Fruit fly (Drosophila melanogaster): ENCODE measurements around the gene ems.

The ems gene

DNA sequence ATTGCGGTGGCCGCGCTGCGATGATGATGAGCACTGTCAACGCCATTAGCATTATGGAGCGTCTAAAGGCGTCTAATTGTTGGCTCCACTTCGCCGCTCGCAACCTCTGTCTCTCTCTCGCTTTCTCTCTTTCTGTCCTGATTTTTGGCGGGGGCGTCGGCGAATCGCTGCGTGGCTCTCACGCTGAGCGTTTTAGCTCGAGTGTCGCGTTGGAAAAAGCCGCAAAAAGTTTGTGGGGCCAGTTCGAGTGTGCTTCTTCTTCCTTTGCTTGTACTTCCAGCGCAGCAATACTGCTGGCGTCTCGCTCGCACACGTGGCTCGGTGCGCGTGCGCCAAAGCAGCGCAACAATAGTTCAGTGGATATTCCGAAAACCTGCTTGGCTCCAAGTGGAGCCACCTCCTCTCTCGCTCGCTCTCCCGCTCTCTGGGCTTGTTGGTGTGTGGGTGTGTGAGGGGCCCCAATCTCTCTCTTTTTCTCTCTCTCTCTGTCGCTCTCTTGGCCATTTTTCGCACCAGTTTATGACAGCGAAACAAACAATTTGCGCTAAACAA, 26.7 kb upstream of the ems start, which contains the start of gene E5 (continued):
- TF ChIP-seq CG18011 (GFP tag; optimal IDR thresholded peaks at IDR 0.05) (no peak), Ravus (GFP tag; IDR thresholded peaks at IDR 0.05) (no peak), lab (GFP tag; optimal IDR thresholded peaks at IDR 0.05) (no peak), disco-r (GFP tag; optimal IDR thresholded peaks at IDR 0.05) (no peak), CG12942 (GFP tag; optimal IDR thresholded peaks at IDR 0.05) (no peak), CG4360 (GFP tag; IDR thresholded peaks at IDR 0.05) (no peak), Dad (GFP tag; optimal IDR thresholded peaks at IDR 0.05) (no peak), CG15696 (tag; optimal IDR thresholded peaks at IDR 0.05) (no peak), tgo (GFP tag; IDR thresholded peaks at IDR 0.05) (no peak), tx (GFP tag; optimal IDR thresholded peaks at IDR 0.05) (no peak), Nf-YC (tag; optimal IDR thresholded peaks at IDR 0.05) (peak; percentile 99), bsh (GFP tag; optimal IDR thresholded peaks at IDR 0.05) (no peak), hth (optimal IDR thresholded peaks at IDR 0.05) (no peak), H2.0 (GFP tag; IDR thresholded peaks at IDR 0.05) (no peak), insv (GFP tag; optimal IDR thresholded peaks at IDR 0.05) (no peak), CG2889 (GFP tag; IDR thresholded peaks at IDR 0.05) (no peak), Ets97D (GFP tag; optimal IDR thresholded peaks at IDR 0.05) (no peak), Camta (GFP tag; optimal IDR thresholded peaks at IDR 0.05) (no peak), Dll (GFP tag; IDR thresholded peaks at IDR 0.05; ENCODE audit: partially characterized antibody) (0 out of 4 replicates have a peak, but pooled peaks have one; percentile 24), CG17829 (tag; optimal IDR thresholded peaks at IDR 0.05) (no peak), CG18262 (tag; optimal IDR thresholded peaks at IDR 0.05) (no peak), ssp (GFP tag; IDR thresholded peaks at IDR 0.05) (no peak), Gsc (GFP tag; IDR thresholded peaks at IDR 0.05) (no peak), CG8290 (GFP tag; optimal IDR thresholded peaks at IDR 0.05) (no peak), CG8290 (tag; optimal IDR thresholded peaks at IDR 0.05) (no peak), Taf1 (GFP tag; IDR thresholded peaks at IDR 0.05) (no peak), CG31224 (GFP tag; IDR thresholded peaks at IDR 0.05) (no peak), CG18476 (GFP tag; optimal IDR thresholded peaks at IDR 0.05) (no peak), CG9609 (GFP tag; optimal IDR thresholded peaks at IDR 0.05) (no peak), YL-1 (GFP tag; optimal IDR thresholded peaks at IDR 0.05) (no peak), Fer3 (tag; optimal IDR thresholded peaks at IDR 0.05) (no peak), CG6689 (GFP tag; IDR thresholded peaks at IDR 0.05) (no peak), pho (GFP tag; optimal IDR thresholded peaks at IDR 0.05) (no peak), zf30C (GFP tag; optimal IDR thresholded peaks at IDR 0.05) (no peak), Poxn (GFP tag; IDR thresholded peaks at IDR 0.05) (no peak), Nf-YA (GFP tag; IDR thresholded peaks at IDR 0.05) (peak; percentile 94), so (GFP tag; IDR thresholded peaks at IDR 0.05) (no peak), Jarid2 (GFP tag; optimal IDR thresholded peaks at IDR 0.05) (peak; percentile 78), Doc2 (GFP tag; IDR thresholded peaks at IDR 0.05) (no peak), maf-S (GFP tag; optimal IDR thresholded peaks at IDR 0.05) (no peak), Xbp1 (GFP tag; optimal IDR thresholded peaks at IDR 0.05) (no peak), HmgZ (tag; optimal IDR thresholded peaks at IDR 0.05) (peak; percentile 25), pnt (GFP tag; optimal IDR thresholded peaks at IDR 0.05) (no peak), CG6791 (GFP tag; IDR thresholded peaks at IDR 0.05; ENCODE audit: partially characterized antibody) (0 out of 3 replicates have a peak, but pooled peaks have one; percentile 12), Stat92E (GFP tag; optimal IDR thresholded peaks at IDR 0.05) (no peak), CHES-1-like (GFP tag; optimal IDR thresholded peaks at IDR 0.05) (no peak)

Measured in whole organism, embryonic.